Worm (Caenorhabditis elegans) whole organism, L4 larva: ENCODE measurements around the gene D2024.5.

Experiments
- R02D3.7 ChIP-seq: fragments of 150-350 bp; sonication (generic microtip); optimal IDR thresholded peaks from 3 replicates; lab custom pipeline; 2014; ENCODE audit warnings: missing biosample characterization, missing genetic modification characterization
- ZK337.2 ChIP-seq: fragments of 200-800 bp; sonication (Bioruptor generic); IDR thresholded peaks from 2 replicates; pipeline ENCODE4 v1.3.6; 2022; ENCODE audit warnings: missing genetic modification reagents, missing genetic modification characterization, missing compliant biosample characterization
- aly-2 ChIP-seq: sonication (generic microtip); optimal IDR thresholded peaks from 2 replicates; lab custom pipeline; 2018; ENCODE audit warnings: missing biosample characterization, missing genetic modification characterization
- ceh-28 ChIP-seq: fragments of 150-350 bp; optimal IDR thresholded peaks from 2 replicates; lab custom pipeline; 2014; ENCODE audit warnings: missing biosample characterization, missing genetic modification reagents, missing genetic modification characterization
- daf-12 ChIP-seq: fragments of 150-350 bp; optimal IDR thresholded peaks from 2 replicates; lab custom pipeline; 2014; ENCODE audit warnings: missing biosample characterization, missing genetic modification reagents, missing genetic modification characterization
- dmd-9 ChIP-seq: fragments of 200-800 bp; sonication (Bioruptor generic); IDR thresholded peaks from 2 replicates; pipeline ENCODE4 v1.3.6; 2022; ENCODE audit warnings: missing genetic modification reagents, missing genetic modification characterization, missing compliant biosample characterization
- jun-1 ChIP-seq: fragments of 150-350 bp; optimal IDR thresholded peaks from 2 replicates; lab custom pipeline; 2014; ENCODE audit warnings: missing biosample characterization, missing genetic modification reagents, missing genetic modification characterization
- mep-1 ChIP-seq: fragments of 150-350 bp; sonication (generic microtip); optimal IDR thresholded peaks from 3 replicates; lab custom pipeline; 2014; ENCODE audit warnings: missing biosample characterization, missing genetic modification characterization
- nhr-111 ChIP-seq: fragments of 200-800 bp; sonication (Bioruptor generic); optimal IDR thresholded peaks from 2 replicates; lab custom pipeline; 2018; ENCODE audit warnings: mild to moderate bottlenecking, missing genetic modification characterization, missing compliant biosample characterization
- nhr-237 ChIP-seq: sonication (generic microtip); optimal IDR thresholded peaks from 2 replicates; lab custom pipeline; 2017; ENCODE audit warnings: missing biosample characterization, missing genetic modification characterization
- nhr-41 ChIP-seq: fragments of 200-800 bp; sonication (Bioruptor generic); IDR thresholded peaks from 2 replicates; pipeline ENCODE4 v1.3.6; 2022; ENCODE audit warnings: missing genetic modification reagents, missing genetic modification characterization, missing compliant biosample characterization
- pha-4 ChIP-seq, 2 experiments: fragments of 150-350 bp in 1 of 2; fragments of 200-800 bp in 1 of 2; sonication (Bioruptor generic) in 1 of 2; IDR thresholded peaks in 1 of 2; optimal IDR thresholded peaks in 1 of 2; 2 replicates each; pipeline versions ENCODE4 v1.3.6 to Lab custom; 2014 to 2022; ENCODE audit warnings: missing genetic modification characterization in 2 of 2, missing genetic modification reagents in 2 of 2, missing biosample characterization in 1 of 2, missing compliant biosample characterization in 1 of 2
- pqm-1 ChIP-seq: sonication (generic microtip); optimal IDR thresholded peaks from 2 replicates; lab custom pipeline; 2017; ENCODE audit warnings: missing biosample characterization, missing genetic modification characterization
- ztf-11 ChIP-seq: fragments of 150-350 bp; optimal IDR thresholded peaks from 2 replicates; lab custom pipeline; 2014; ENCODE audit warnings: missing biosample characterization, missing genetic modification characterization

DNA sequence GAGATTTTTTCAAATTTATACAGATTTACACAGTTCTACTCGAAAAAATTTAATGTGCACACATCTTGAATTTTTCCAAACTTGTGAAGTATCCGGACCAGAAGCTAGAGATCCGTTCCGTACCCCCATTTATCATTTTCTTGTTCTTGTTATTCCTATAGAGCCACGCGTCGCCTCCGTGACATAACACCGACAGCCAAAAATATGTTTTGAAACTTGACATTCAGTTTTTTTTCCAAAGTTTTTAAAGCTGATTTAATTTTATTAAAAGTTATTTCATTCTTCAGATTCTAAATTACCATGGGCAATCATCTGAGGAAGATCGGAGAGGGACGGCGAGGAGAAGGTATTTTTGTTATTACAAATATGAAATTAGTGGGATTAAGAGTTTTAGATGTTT lies 22.1 kb upstream of the D2024.5 start, which contains the start of gene D2024.18:
- TF ChIP-seq pha-4 (GFP tag; IDR thresholded peaks at IDR 0.05; lab: Robert Waterston, UW): no peak
- TF ChIP-seq pha-4 (tag; optimal IDR thresholded peaks at IDR 0.05; lab: Kevin White, UChicago): no peak
- no peak for TF ChIP-seq ceh-28 (tag; lab: Kevin White, UChicago)
- TF ChIP-seq aly-2 (tag; lab: Kevin White, UChicago): no peak
- no peak for TF ChIP-seq ZK337.2
- no peak for TF ChIP-seq nhr-41 (GFP tag; lab: Robert Waterston, UW)
- TF ChIP-seq R02D3.7 (tag; lab: Kevin White, UChicago): no peak
- no peak for TF ChIP-seq daf-12
- TF ChIP-seq jun-1: no peak
- no peak for TF ChIP-seq dmd-9 (GFP tag; lab: Robert Waterston, UW)
- no peak for TF ChIP-seq nhr-111 (GFP tag; lab: Kevin White, UChicago)
- TF ChIP-seq mep-1 (tag; lab: Kevin White, UChicago): no peak
- TF ChIP-seq pqm-1 (tag; lab: Kevin White, UChicago): no peak
- TF ChIP-seq nhr-237: no peak
- TF ChIP-seq ztf-11 (tag; lab: Kevin White, UChicago): no peak
